Worm (Caenorhabditis elegans) whole organism, L4/young adult: ENCODE results near the gene qua-1.

Source experiments
- dao-5 ChIP-seq: sonication (generic microtip); optimal IDR thresholded peaks from 2 replicates; lab custom pipeline; 2016; ENCODE audit warnings: missing genotype, missing genetic modification characterization, moderate library complexity, missing compliant biosample characterization
- him-1 ChIP-seq: sonication (generic microtip); optimal IDR thresholded peaks from 2 replicates; lab custom pipeline; 2016; ENCODE audit warnings: missing genotype, missing genetic modification reagents, missing genetic modification characterization, missing compliant biosample characterization

- no peak for TF ChIP-seq him-1 (tag; lab: Kevin White, UChicago)
- TF ChIP-seq dao-5 (tag; lab: Kevin White, UChicago) = no peak
Measured at ce11 chrII:8204039-8204438, 5.4 kb downstream of the qua-1 start, which contains the start of gene col-76.
